Fruit fly (Drosophila melanogaster): ENCODE data around the gene CG17192.

CG17192 gene

dm6 chr3R:26967587-26968312 lies 50.3 kb downstream of the CG17192 start (continued):
- TF ChIP-seq eg (GFP tag; IDR thresholded peaks at IDR 0.05), result peak; percentile 69
- TF ChIP-seq OdsH (GFP tag; optimal IDR thresholded peaks at IDR 0.05), result peak; percentile 59
- TF ChIP-seq spab (GFP tag; optimal IDR thresholded peaks at IDR 0.05), result no peak
- TF ChIP-seq vri (GFP tag; optimal IDR thresholded peaks at IDR 0.05), result no peak
- no peak for TF ChIP-seq pdm3 (GFP tag; optimal IDR thresholded peaks at IDR 0.05)
